Fruit fly (Drosophila melanogaster) whole organism, embryonic: Measurements from ENCODE around the gene CG6933.

Experiments
- BtbVII ChIP-seq: fragments of 200-800 bp; sonication (Bioruptor generic); optimal IDR thresholded peaks from 3 replicates; lab custom pipeline; 2017; ENCODE audit warnings: missing biosample characterization, mild to moderate bottlenecking, missing genetic modification characterization
- C15 ChIP-seq: fragments of 200-800 bp; sonication (Bioruptor generic); IDR thresholded peaks from 3 replicates; pipeline ENCODE4 v1.3.6; 2022; ENCODE audit warnings: missing biosample characterization, missing genetic modification characterization
- CG10209 ChIP-seq: fragments of 200-800 bp; sonication (Bioruptor generic); optimal IDR thresholded peaks from 3 replicates; lab custom pipeline; 2017; ENCODE audit warnings: missing biosample characterization, mild to moderate bottlenecking, missing genetic modification characterization, missing genetic modification reagents
- CG11560 ChIP-seq: fragments of 200-800 bp; sonication (Bioruptor generic); IDR thresholded peaks from 3 replicates; pipeline ENCODE4 v1.3.6; 2022; ENCODE audit warnings: missing biosample characterization, missing genetic modification characterization
- CG11723 ChIP-seq: fragments of 200-800 bp; sonication (Bioruptor generic); optimal IDR thresholded peaks from 2 replicates; lab custom pipeline; 2017; ENCODE audit warnings: missing biosample characterization, mild to moderate bottlenecking, missing genetic modification characterization
- CG12236 ChIP-seq: fragments of 200-800 bp; sonication (Bioruptor generic); optimal IDR thresholded peaks from 2 replicates; lab custom pipeline; 2016; ENCODE audit warnings: missing biosample characterization, missing genetic modification characterization
- CG12744 ChIP-seq: fragments of 200-800 bp; sonication (Bioruptor generic); optimal IDR thresholded peaks from 2 replicates; lab custom pipeline; 2016; ENCODE audit warnings: missing biosample characterization, missing genetic modification characterization
- CG14860 ChIP-seq: fragments of 200-800 bp; sonication (Bioruptor generic); IDR thresholded peaks from 3 replicates; pipeline ENCODE4 v1.3.6; 2022; ENCODE audit warnings: missing biosample characterization, missing genetic modification characterization; ENCODE audit not compliant: partially characterized antibody
- CG15601 ChIP-seq: fragments of 200-800 bp; sonication (Bioruptor generic); optimal IDR thresholded peaks from 3 replicates; lab custom pipeline; 2019; ENCODE audit warnings: missing biosample characterization, mild to moderate bottlenecking, missing genetic modification characterization, moderate library complexity
- CG16779 ChIP-seq: fragments of 200-800 bp; sonication (Bioruptor generic); IDR thresholded peaks from 2 replicates; pipeline ENCODE4 v1.3.6; 2022; ENCODE audit warnings: missing biosample characterization, missing genetic modification characterization
- CG17829 ChIP-seq: fragments of 200-800 bp; optimal IDR thresholded peaks from 2 replicates; lab custom pipeline; 2019; ENCODE audit warnings: missing biosample characterization, mild to moderate bottlenecking, missing genetic modification characterization, moderate library complexity
- CG2889 ChIP-seq: fragments of 200-800 bp; sonication (Bioruptor generic); IDR thresholded peaks from 3 replicates; pipeline ENCODE4 v1.3.6; 2022; ENCODE audit warnings: missing biosample characterization, missing genetic modification characterization
- CG31365 ChIP-seq: fragments of 200-800 bp; sonication (Bioruptor generic); optimal IDR thresholded peaks from 2 replicates; lab custom pipeline; 2018; ENCODE audit warnings: missing biosample characterization, mild to moderate bottlenecking, missing genetic modification characterization
- CG3407 ChIP-seq: fragments of 200-800 bp; sonication (Bioruptor generic); optimal IDR thresholded peaks from 2 replicates; lab custom pipeline; 2018; ENCODE audit warnings: missing biosample characterization, mild to moderate bottlenecking, missing genetic modification characterization
- CG34422 ChIP-seq: fragments of 200-800 bp; sonication (Bioruptor generic); IDR thresholded peaks from 3 replicates; pipeline ENCODE4 v1.3.6; 2022; ENCODE audit warnings: missing biosample characterization, missing genetic modification characterization
- CG4424 ChIP-seq: fragments of 200-800 bp; sonication (Bioruptor generic); optimal IDR thresholded peaks from 3 replicates; lab custom pipeline; 2016; ENCODE audit warnings: missing biosample characterization, missing genetic modification characterization
- CG4707 ChIP-seq: fragments of 200-800 bp; sonication (Bioruptor generic); optimal IDR thresholded peaks from 2 replicates; lab custom pipeline; 2018; ENCODE audit warnings: missing biosample characterization, mild to moderate bottlenecking, missing genetic modification characterization, moderate library complexity
- CG6654 ChIP-seq: fragments of 200-800 bp; sonication (Bioruptor generic); optimal IDR thresholded peaks from 2 replicates; lab custom pipeline; 2017; ENCODE audit warnings: missing biosample characterization, mild to moderate bottlenecking, missing genetic modification characterization
- CG8089 ChIP-seq: fragments of 200-800 bp; sonication (Bioruptor generic); optimal IDR thresholded peaks from 3 replicates; lab custom pipeline; 2016; ENCODE audit warnings: missing biosample characterization, missing genetic modification characterization
- CG9215 ChIP-seq: fragments of 200-800 bp; sonication (Bioruptor generic); IDR thresholded peaks from 2 replicates; pipeline ENCODE4 v1.3.6; 2022; ENCODE audit warnings: missing biosample characterization, missing genetic modification characterization
- Chrac-16 ChIP-seq: fragments of 200-800 bp; sonication (Bioruptor generic); optimal IDR thresholded peaks from 3 replicates; lab custom pipeline; 2016; ENCODE audit warnings: missing biosample characterization, missing genetic modification characterization
- CoRest ChIP-seq: fragments of 200-800 bp; sonication (Bioruptor generic); optimal IDR thresholded peaks from 3 replicates; lab custom pipeline; 2018; ENCODE audit warnings: missing biosample characterization, mild to moderate bottlenecking, missing genetic modification characterization, moderate library complexity
- CrebB ChIP-seq: fragments of 200-800 bp; sonication (Bioruptor generic); optimal IDR thresholded peaks from 3 replicates; lab custom pipeline; 2018; ENCODE audit warnings: missing biosample characterization, mild to moderate bottlenecking, missing genetic modification characterization
- D ChIP-seq, 2 experiments: fragments of 200-800 bp in 1 of 2; fragments of >200 bp in 1 of 2; sonication (Bioruptor generic) in 1 of 2; optimal IDR thresholded peaks; 2 replicates in 1 of 2; 3 replicates in 1 of 2; lab custom pipeline; 2017; ENCODE audit warnings: mild to moderate bottlenecking in 1 of 2, missing biosample characterization in 1 of 2, missing genetic modification characterization in 1 of 2, missing genetic modification reagents in 1 of 2
- E2f1 ChIP-seq: fragments of 200-800 bp; sonication (Bioruptor generic); IDR thresholded peaks from 2 replicates; pipeline ENCODE4 v1.3.6; 2022; ENCODE audit warnings: missing biosample characterization, missing genetic modification characterization
- H15 ChIP-seq: fragments of 200-800 bp; sonication (Bioruptor generic); IDR thresholded peaks from 3 replicates; pipeline ENCODE4 v1.3.6; 2022; ENCODE audit warnings: missing biosample characterization, missing genetic modification characterization
- NC2α ChIP-seq: fragments of 200-800 bp; sonication (Bioruptor generic); optimal IDR thresholded peaks from 2 replicates; lab custom pipeline; 2016; ENCODE audit warnings: missing biosample characterization, missing genetic modification characterization
- Oaz ChIP-seq: fragments of 200-800 bp; sonication (Bioruptor generic); IDR thresholded peaks from 2 replicates; pipeline ENCODE4 v1.3.6; 2022; ENCODE audit warnings: missing biosample characterization, missing genetic modification characterization
- Sox102F ChIP-seq: fragments of 200-800 bp; sonication (Bioruptor generic); optimal IDR thresholded peaks from 2 replicates; lab custom pipeline; 2018; ENCODE audit warnings: missing biosample characterization, mild to moderate bottlenecking, missing genetic modification characterization, moderate library complexity
- ap ChIP-seq: fragments of 200-800 bp; sonication (Bioruptor generic); IDR thresholded peaks from 2 replicates; pipeline ENCODE4 v1.3.6; 2022; ENCODE audit warnings: missing biosample characterization, missing genetic modification characterization
- ara ChIP-seq: fragments of 200-800 bp; sonication (Bioruptor generic); IDR thresholded peaks from 2 replicates; pipeline ENCODE4 v1.3.6; 2022; ENCODE audit warnings: missing biosample characterization, missing genetic modification characterization
- cas ChIP-seq: fragments of 200-800 bp; sonication (Bioruptor generic); IDR thresholded peaks from 2 replicates; pipeline ENCODE4 v1.3.6; 2022; ENCODE audit warnings: missing biosample characterization, missing genetic modification characterization
- chif ChIP-seq, 2 experiments: fragments of 200-800 bp; sonication (Bioruptor generic); optimal IDR thresholded peaks; 3 replicates each; lab custom pipeline; 2016; ENCODE audit warnings: missing biosample characterization in 2 of 2, missing genetic modification characterization in 2 of 2
- esg ChIP-seq: fragments of 200-800 bp; sonication (Bioruptor generic); conservative IDR thresholded peaks from 2 replicates; pipeline ENCODE4 v1.3.6; 2022; ENCODE audit warnings: missing biosample characterization, missing genetic modification characterization
- fu2 ChIP-seq: fragments of 200-800 bp; sonication (Bioruptor generic); optimal IDR thresholded peaks from 2 replicates; lab custom pipeline; 2016; ENCODE audit warnings: missing biosample characterization, missing genetic modification characterization
- gt ChIP-seq: fragments of 200-800 bp; sonication (Bioruptor generic); IDR thresholded peaks from 2 replicates; pipeline ENCODE4 v1.3.6; 2022; ENCODE audit warnings: missing biosample characterization, missing genetic modification characterization
- hb ChIP-seq: fragments of 200-800 bp; sonication (Bioruptor generic); IDR thresholded peaks from 3 replicates; pipeline ENCODE4 v1.3.6; 2022; ENCODE audit warnings: missing biosample characterization, missing genetic modification characterization; ENCODE audit not compliant: partially characterized antibody
- inv ChIP-seq: fragments of 200-800 bp; sonication (Bioruptor generic); IDR thresholded peaks from 2 replicates; pipeline ENCODE4 v1.3.6; 2022; ENCODE audit warnings: missing biosample characterization, missing genetic modification characterization; ENCODE audit not compliant: partially characterized antibody
- mam ChIP-seq: fragments of 200-800 bp; sonication (Bioruptor generic); optimal IDR thresholded peaks from 3 replicates; lab custom pipeline; 2016; ENCODE audit warnings: missing biosample characterization, missing genetic modification characterization
- prd ChIP-seq, 3 experiments: fragments of >200 bp in 2 of 3; fragments of 200-800 bp in 1 of 3; sonication (Bioruptor generic) in 1 of 3; optimal IDR thresholded peaks in 2 of 3; IDR thresholded peaks in 1 of 3; 2 replicates in 2 of 3; 3 replicates in 1 of 3; pipeline versions ENCODE4 v1.3.6 to Lab custom; 2017 to 2022; ENCODE audit warnings: missing biosample characterization in 1 of 3, missing genetic modification characterization in 1 of 3
- run ChIP-seq: fragments of 200-800 bp; sonication (Bioruptor generic); optimal IDR thresholded peaks from 3 replicates; lab custom pipeline; 2018; ENCODE audit warnings: missing biosample characterization, mild to moderate bottlenecking, missing genetic modification characterization
- seq ChIP-seq: fragments of 200-800 bp; sonication (Bioruptor generic); IDR thresholded peaks from 2 replicates; pipeline ENCODE4 v1.3.6; 2022; ENCODE audit warnings: missing biosample characterization, missing genetic modification characterization
- slou ChIP-seq: fragments of 200-800 bp; sonication (Bioruptor generic); optimal IDR thresholded peaks from 3 replicates; lab custom pipeline; 2016; ENCODE audit warnings: missing biosample characterization, missing genetic modification characterization
- stc ChIP-seq: fragments of 200-800 bp; sonication (Bioruptor generic); IDR thresholded peaks from 2 replicates; pipeline ENCODE4 v1.3.6; 2022; ENCODE audit warnings: missing biosample characterization, missing genetic modification characterization
- tap ChIP-seq: fragments of 200-800 bp; optimal IDR thresholded peaks from 3 replicates; lab custom pipeline; 2019; ENCODE audit warnings: missing biosample characterization, mild to moderate bottlenecking, missing genetic modification characterization, moderate library complexity
- trem ChIP-seq: fragments of 200-800 bp; optimal IDR thresholded peaks from 3 replicates; lab custom pipeline; 2019; ENCODE audit warnings: missing biosample characterization, mild to moderate bottlenecking, missing genetic modification characterization, moderate library complexity
- zfh1 ChIP-seq: fragments of 200-800 bp; sonication (Bioruptor generic); IDR thresholded peaks from 3 replicates; pipeline ENCODE4 v1.3.6; 2022; ENCODE audit warnings: missing biosample characterization, missing genetic modification characterization

Gene CG6933

dm6 chr3L:20241987-20242982, 22.1 kb upstream of the CG6933 start (continued):
- TF ChIP-seq CG12744 (GFP tag; lab: Kevin White, UChicago): no peak
- no peak for TF ChIP-seq CG3407 (GFP tag; lab: Kevin White, UChicago)
- TF ChIP-seq CG4707 (GFP tag; lab: Kevin White, UChicago): no peak
- no peak for TF ChIP-seq CG6654 (GFP tag; lab: Kevin White, UChicago)
- TF ChIP-seq fu2 (GFP tag; lab: Kevin White, UChicago): no peak
- no peak for TF ChIP-seq gt (GFP tag; lab: Robert Waterston, UW)
- TF ChIP-seq CoRest (tag; lab: Kevin White, UChicago): peak; percentile 79
- peak; percentile 58; the same call in 2 of the 3 replicates for TF ChIP-seq CG14860 (GFP tag; lab: Robert Waterston, UW)
- TF ChIP-seq CG9215: peak; percentile 48; the same call in 1 of the 2 replicates
- TF ChIP-seq H15: peak; percentile 10; the same call in 1 of the 3 replicates
- TF ChIP-seq trem (tag; lab: Kevin White, UChicago): peak; percentile 10
- peak; percentile 63 for TF ChIP-seq inv (GFP tag; lab: Robert Waterston, UW)
- no peak for TF ChIP-seq CG8089 (GFP tag; lab: Kevin White, UChicago)
- TF ChIP-seq BtbVII (GFP tag; lab: Kevin White, UChicago): peak; percentile 66
- peak; percentile 14 for TF ChIP-seq CrebB (tag; lab: Kevin White, UChicago)
- TF ChIP-seq esg (GFP tag; lab: Robert Waterston, UW): peak; percentile 25; the same call in 1 of the 2 replicates
- peak; percentile 30; the same call in 1 of the 2 replicates for TF ChIP-seq Oaz
- no peak for TF ChIP-seq CG2889 (GFP tag; lab: Robert Waterston, UW)
- TF ChIP-seq hb (GFP tag; lab: Robert Waterston, UW): 0 out of 3 replicates have a peak, but pooled peaks have one; percentile 11
- TF ChIP-seq seq (GFP tag; lab: Robert Waterston, UW): no peak
- peak; percentile 20; the same call in 1 of the 2 replicates for TF ChIP-seq E2f1
- TF ChIP-seq zfh1 (GFP tag; lab: Robert Waterston, UW): peak; percentile 74; the same call in 2 of the 3 replicates
- TF ChIP-seq CG31365 (tag; lab: Kevin White, UChicago): no peak
- TF ChIP-seq Sox102F (GFP tag; lab: Kevin White, UChicago): peak; percentile 70
- TF ChIP-seq prd (optimal IDR thresholded peaks at IDR 0.05; lab: Kevin White, UChicago): no peak
- TF ChIP-seq prd (GFP tag; IDR thresholded peaks at IDR 0.05; lab: Robert Waterston, UW): peak; percentile 77
- TF ChIP-seq CG12236: no peak
- TF ChIP-seq chif (GFP tag; optimal IDR thresholded peaks at IDR 0.05; lab: Kevin White, UChicago): no peak
- no peak for TF ChIP-seq run (tag; lab: Kevin White, UChicago)
- peak; percentile 53 for TF ChIP-seq Chrac-16 (GFP tag; lab: Kevin White, UChicago)
- peak; percentile 57 for TF ChIP-seq CG10209 (GFP tag; lab: Kevin White, UChicago)
- peak; percentile 62 for TF ChIP-seq CG4424 (GFP tag; lab: Kevin White, UChicago)
- no peak for TF ChIP-seq D (optimal IDR thresholded peaks at IDR 0.05; lab: Kevin White, UChicago)
- peak; percentile 21 for TF ChIP-seq D (GFP tag; optimal IDR thresholded peaks at IDR 0.05; lab: Kevin White, UChicago)
- TF ChIP-seq CG11723: peak; percentile 6
- TF ChIP-seq C15 (GFP tag; lab: Robert Waterston, UW): no peak
- TF ChIP-seq CG11560 (tag; lab: Robert Waterston, UW): no peak; the same call in 2 of the 3 replicates
- TF ChIP-seq stc: peak; percentile 59
- peak; percentile 11; the same call in 1 of the 2 replicates for TF ChIP-seq ap (GFP tag; lab: Robert Waterston, UW)
- TF ChIP-seq CG17829 (tag; lab: Kevin White, UChicago): peak; percentile 34
- TF ChIP-seq slou: peak; percentile 2
- no peak for TF ChIP-seq CG16779 (GFP tag; lab: Robert Waterston, UW)
- TF ChIP-seq CG34422 (GFP tag; lab: Robert Waterston, UW): peak; percentile 80
- peak; percentile 53 for TF ChIP-seq CG15601 (tag; lab: Kevin White, UChicago)
- TF ChIP-seq NC2α: no peak
- peak; percentile 43; the same call in 1 of the 2 replicates for TF ChIP-seq ara (GFP tag; lab: Robert Waterston, UW)
- TF ChIP-seq cas (GFP tag; lab: Robert Waterston, UW): no peak
- TF ChIP-seq mam (GFP tag; lab: Kevin White, UChicago): no peak
- no peak for TF ChIP-seq tap (tag; lab: Kevin White, UChicago)
